Fruit fly (Drosophila melanogaster) whole organism, embryonic: ENCODE results near the gene CCDC53.

Experiments
- Antp ChIP-seq: fragments of 200-800 bp; sonication (Bioruptor generic); optimal IDR thresholded peaks from 3 replicates; lab custom pipeline; 2016; ENCODE audit warnings: missing biosample characterization, missing genetic modification characterization
- C15 ChIP-seq: fragments of 200-800 bp; sonication (Bioruptor generic); IDR thresholded peaks from 3 replicates; pipeline ENCODE4 v1.3.6; 2022; ENCODE audit warnings: missing biosample characterization, missing genetic modification characterization
- CG10147 ChIP-seq: fragments of 200-800 bp; sonication (Bioruptor generic); optimal IDR thresholded peaks from 2 replicates; lab custom pipeline; 2019; ENCODE audit warnings: missing biosample characterization, mild to moderate bottlenecking, missing genetic modification characterization, moderate library complexity
- CG10462 ChIP-seq: fragments of 200-800 bp; sonication (Bioruptor generic); optimal IDR thresholded peaks from 2 replicates; lab custom pipeline; 2016; ENCODE audit warnings: missing biosample characterization, missing genetic modification characterization
- CG10543 ChIP-seq: fragments of 200-800 bp; sonication (Bioruptor generic); optimal IDR thresholded peaks from 3 replicates; lab custom pipeline; 2017; ENCODE audit warnings: missing biosample characterization, mild to moderate bottlenecking, missing genetic modification characterization, moderate library complexity
- CG11093 ChIP-seq: fragments of 200-800 bp; sonication (Bioruptor generic); IDR thresholded peaks from 3 replicates; pipeline ENCODE4 v1.3.6; 2022; ENCODE audit warnings: missing biosample characterization, missing genetic modification characterization
- CG12744 ChIP-seq: fragments of 200-800 bp; sonication (Bioruptor generic); optimal IDR thresholded peaks from 2 replicates; lab custom pipeline; 2016; ENCODE audit warnings: missing biosample characterization, missing genetic modification characterization
- CG12769 ChIP-seq: fragments of 200-800 bp; sonication (Bioruptor generic); optimal IDR thresholded peaks from 2 replicates; lab custom pipeline; 2019; ENCODE audit warnings: missing biosample characterization, mild to moderate bottlenecking, missing genetic modification characterization, moderate library complexity
- CG14667 ChIP-seq: fragments of 200-800 bp; sonication (Bioruptor generic); IDR thresholded peaks from 2 replicates; pipeline ENCODE4 v1.3.6; 2022; ENCODE audit warnings: missing biosample characterization, missing genetic modification characterization
- CG15514 ChIP-seq: fragments of 200-800 bp; sonication (Bioruptor generic); optimal IDR thresholded peaks from 3 replicates; lab custom pipeline; 2017; ENCODE audit warnings: missing biosample characterization, missing genetic modification characterization, mild to moderate bottlenecking, moderate library complexity, missing genetic modification reagents
- CG16815 ChIP-seq: fragments of 200-800 bp; sonication (Bioruptor generic); optimal IDR thresholded peaks from 3 replicates; lab custom pipeline; 2017; ENCODE audit warnings: missing biosample characterization, mild to moderate bottlenecking, missing genetic modification characterization
- CG18011 ChIP-seq: fragments of 200-800 bp; sonication (Bioruptor generic); optimal IDR thresholded peaks from 2 replicates; lab custom pipeline; 2017; ENCODE audit warnings: missing biosample characterization, missing genetic modification characterization, mild to moderate bottlenecking, moderate library complexity, missing genotype
- CG1832 ChIP-seq: fragments of 200-800 bp; sonication (Bioruptor generic); optimal IDR thresholded peaks from 2 replicates; lab custom pipeline; 2017; ENCODE audit warnings: missing biosample characterization, mild to moderate bottlenecking, missing genetic modification characterization, inconsistent platforms
- CG33213 ChIP-seq: fragments of 200-800 bp; sonication (Bioruptor generic); optimal IDR thresholded peaks from 3 replicates; lab custom pipeline; 2016; ENCODE audit warnings: missing biosample characterization, missing genetic modification characterization
- CG4282 ChIP-seq: fragments of 200-800 bp; sonication (Bioruptor generic); optimal IDR thresholded peaks from 2 replicates; lab custom pipeline; 2016; ENCODE audit warnings: missing biosample characterization, missing genetic modification characterization
- CG5953 ChIP-seq: fragments of 200-800 bp; sonication (Bioruptor generic); IDR thresholded peaks from 2 replicates; pipeline ENCODE4 v1.3.6; 2022; ENCODE audit warnings: missing biosample characterization, missing genetic modification characterization
- CG6791 ChIP-seq: fragments of 200-800 bp; sonication (Bioruptor generic); IDR thresholded peaks from 3 replicates; pipeline ENCODE4 v1.3.6; 2022; ENCODE audit warnings: missing biosample characterization, missing genetic modification characterization; ENCODE audit not compliant: partially characterized antibody
- CG7928 ChIP-seq: fragments of 200-800 bp; sonication (Bioruptor generic); optimal IDR thresholded peaks from 2 replicates; lab custom pipeline; 2017; ENCODE audit warnings: missing biosample characterization, mild to moderate bottlenecking, missing genetic modification characterization
- CG8281 ChIP-seq: fragments of 200-800 bp; sonication (Bioruptor generic); optimal IDR thresholded peaks from 2 replicates; lab custom pipeline; 2018; ENCODE audit warnings: missing biosample characterization, mild to moderate bottlenecking, missing genetic modification characterization, moderate library complexity
- CG8290 ChIP-seq, 3 experiments: fragments of 200-800 bp; sonication (Bioruptor generic); optimal IDR thresholded peaks; 2 replicates each; lab custom pipeline; 2016 to 2019; ENCODE audit warnings: missing biosample characterization in 3 of 3, missing genetic modification characterization in 3 of 3, mild to moderate bottlenecking in 2 of 3, moderate library complexity in 1 of 3
- CG8388 ChIP-seq: fragments of 200-800 bp; sonication (Bioruptor generic); optimal IDR thresholded peaks from 2 replicates; lab custom pipeline; 2019; ENCODE audit warnings: missing biosample characterization, mild to moderate bottlenecking, missing genetic modification characterization, moderate library complexity
- CG9215 ChIP-seq: fragments of 200-800 bp; sonication (Bioruptor generic); IDR thresholded peaks from 2 replicates; pipeline ENCODE4 v1.3.6; 2022; ENCODE audit warnings: missing biosample characterization, missing genetic modification characterization
- CG9609 ChIP-seq: fragments of 200-800 bp; sonication (Bioruptor generic); optimal IDR thresholded peaks from 3 replicates; lab custom pipeline; 2016; ENCODE audit warnings: missing biosample characterization, missing genetic modification characterization
- CG9876 ChIP-seq: fragments of 200-800 bp; sonication (Bioruptor generic); optimal IDR thresholded peaks from 2 replicates; lab custom pipeline; 2016; ENCODE audit warnings: missing biosample characterization, missing genetic modification characterization
- Gug ChIP-seq: fragments of 200-800 bp; sonication (Bioruptor generic); IDR thresholded peaks from 4 replicates; pipeline ENCODE4 v1.3.6; 2022; ENCODE audit warnings: missing biosample characterization, missing genetic modification characterization
- H2.0 ChIP-seq: fragments of 200-800 bp; sonication (Bioruptor generic); IDR thresholded peaks from 2 replicates; pipeline ENCODE4 v1.3.6; 2022; ENCODE audit warnings: missing biosample characterization, missing genetic modification characterization
- HLH54F ChIP-seq: fragments of 200-800 bp; sonication (Bioruptor generic); optimal IDR thresholded peaks from 3 replicates; lab custom pipeline; 2016; ENCODE audit warnings: missing biosample characterization, missing genetic modification characterization
- Hand ChIP-seq: fragments of 200-800 bp; sonication (Bioruptor generic); optimal IDR thresholded peaks from 2 replicates; lab custom pipeline; 2017; ENCODE audit warnings: mild to moderate bottlenecking, missing biosample characterization, missing genetic modification reagents, missing genetic modification characterization
- Hr51 ChIP-seq, 2 experiments: fragments of 200-800 bp; sonication (Bioruptor generic); optimal IDR thresholded peaks; 2 replicates in 1 of 2; 3 replicates in 1 of 2; lab custom pipeline; 2016 to 2018; ENCODE audit warnings: missing biosample characterization in 2 of 2, missing genetic modification characterization in 2 of 2, mild to moderate bottlenecking in 1 of 2, moderate library complexity in 1 of 2
- Myb ChIP-seq: fragments of 200-800 bp; sonication (Bioruptor generic); optimal IDR thresholded peaks from 2 replicates; lab custom pipeline; 2016; ENCODE audit warnings: missing biosample characterization, missing genetic modification characterization
- Sry-δ ChIP-seq: fragments of 200-800 bp; sonication (Bioruptor generic); optimal IDR thresholded peaks from 2 replicates; lab custom pipeline; 2016; ENCODE audit warnings: missing biosample characterization, missing genetic modification characterization
- Vsx1 ChIP-seq: fragments of 200-800 bp; sonication (Bioruptor generic); optimal IDR thresholded peaks from 2 replicates; lab custom pipeline; 2017; ENCODE audit warnings: missing biosample characterization, mild to moderate bottlenecking, missing genetic modification characterization, missing genetic modification reagents
- Xrp1 ChIP-seq: fragments of 200-800 bp; sonication (Bioruptor generic); IDR thresholded peaks from 2 replicates; pipeline ENCODE4 v1.3.6; 2022; ENCODE audit warnings: missing biosample characterization, missing genetic modification characterization
- YL-1 ChIP-seq: fragments of 200-800 bp; sonication (Bioruptor generic); optimal IDR thresholded peaks from 3 replicates; lab custom pipeline; 2017; ENCODE audit warnings: missing biosample characterization, mild to moderate bottlenecking, missing genetic modification characterization
- al ChIP-seq: fragments of 200-800 bp; sonication (Bioruptor generic); IDR thresholded peaks from 2 replicates; pipeline ENCODE4 v1.3.6; 2022; ENCODE audit warnings: missing biosample characterization, missing genetic modification characterization
- bowl ChIP-seq: fragments of 200-800 bp; sonication (Bioruptor generic); IDR thresholded peaks from 2 replicates; pipeline ENCODE4 v1.3.6; 2022; ENCODE audit warnings: missing biosample characterization, missing genetic modification characterization
- br ChIP-seq: fragments of >200 bp; optimal IDR thresholded peaks from 2 replicates; lab custom pipeline; 2017
- corto ChIP-seq: fragments of 200-800 bp; sonication (Bioruptor generic); optimal IDR thresholded peaks from 2 replicates; lab custom pipeline; 2016; ENCODE audit warnings: missing biosample characterization, mild to moderate bottlenecking, missing genetic modification characterization, moderate library complexity
- crol ChIP-seq: fragments of 200-800 bp; sonication (Bioruptor generic); IDR thresholded peaks from 2 replicates; pipeline ENCODE4 v1.3.6; 2022; ENCODE audit warnings: missing biosample characterization, missing genetic modification characterization
- hbn ChIP-seq: fragments of 200-800 bp; sonication (Bioruptor generic); IDR thresholded peaks from 2 replicates; pipeline ENCODE4 v1.3.6; 2022; ENCODE audit warnings: missing biosample characterization, missing genetic modification characterization; ENCODE audit not compliant: partially characterized antibody
- jigr1 ChIP-seq: fragments of 200-800 bp; sonication (Bioruptor generic); IDR thresholded peaks from 3 replicates; pipeline ENCODE4 v1.3.6; 2022; ENCODE audit warnings: missing biosample characterization, missing genetic modification characterization
- kni ChIP-seq: fragments of 200-800 bp; sonication (Bioruptor generic); optimal IDR thresholded peaks from 3 replicates; lab custom pipeline; 2017; ENCODE audit warnings: mild to moderate bottlenecking, missing biosample characterization, missing genetic modification reagents, missing genetic modification characterization
- mirr ChIP-seq: fragments of 200-800 bp; sonication (Bioruptor generic); optimal IDR thresholded peaks from 3 replicates; lab custom pipeline; 2018; ENCODE audit warnings: missing biosample characterization, mild to moderate bottlenecking, missing genetic modification characterization
- mld ChIP-seq: fragments of 200-800 bp; sonication (Bioruptor generic); IDR thresholded peaks from 3 replicates; pipeline ENCODE4 v1.3.6; 2022; ENCODE audit warnings: missing biosample characterization, missing genetic modification characterization; ENCODE audit not compliant: partially characterized antibody
- nmo ChIP-seq: fragments of 200-800 bp; sonication (Bioruptor generic); optimal IDR thresholded peaks from 2 replicates; lab custom pipeline; 2018; ENCODE audit warnings: missing biosample characterization, mild to moderate bottlenecking, missing genetic modification characterization, moderate library complexity
- row ChIP-seq: fragments of 200-800 bp; sonication (Bioruptor generic); IDR thresholded peaks from 3 replicates; pipeline ENCODE4 v1.3.6; 2022; ENCODE audit warnings: missing biosample characterization, missing genetic modification characterization
- slp2 ChIP-seq: fragments of 200-800 bp; sonication (Bioruptor generic); optimal IDR thresholded peaks from 2 replicates; lab custom pipeline; 2016; ENCODE audit warnings: missing biosample characterization, missing genetic modification characterization
- tap ChIP-seq: fragments of 200-800 bp; optimal IDR thresholded peaks from 3 replicates; lab custom pipeline; 2019; ENCODE audit warnings: missing biosample characterization, mild to moderate bottlenecking, missing genetic modification characterization, moderate library complexity
- tna ChIP-seq: fragments of 200-800 bp; sonication (Bioruptor generic); IDR thresholded peaks from 2 replicates; pipeline ENCODE4 v1.3.6; 2022; ENCODE audit warnings: missing biosample characterization, missing genetic modification characterization; ENCODE audit not compliant: partially characterized antibody

CCDC53 gene

DNA sequence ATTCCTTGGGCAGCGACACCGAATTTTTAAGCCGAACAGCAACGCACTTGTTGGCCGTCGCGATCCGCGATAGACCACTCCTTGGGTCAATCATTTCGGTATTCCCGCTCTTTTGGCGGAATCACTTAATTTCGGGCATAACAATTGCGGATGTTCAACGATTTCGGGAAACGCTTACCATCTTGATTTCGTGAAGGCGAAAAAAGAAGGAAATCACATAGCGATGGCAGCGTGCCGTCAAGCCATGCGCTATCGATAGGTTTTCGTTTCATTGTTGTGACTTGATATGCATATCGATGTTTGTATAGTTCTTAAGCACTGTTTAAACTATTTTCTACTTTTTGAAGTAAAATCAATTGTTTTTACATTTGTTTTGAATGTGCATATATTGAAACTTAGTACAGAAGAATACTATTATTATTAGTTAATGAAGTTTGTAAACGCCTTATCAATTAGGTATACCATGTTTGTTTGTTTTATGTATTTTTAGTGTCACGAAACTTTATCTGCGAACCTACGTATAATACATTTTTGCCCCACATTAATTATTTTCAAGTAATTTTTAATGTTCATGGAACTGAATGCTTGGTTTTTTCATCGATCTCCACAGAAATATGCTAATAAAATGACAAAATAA is 1.9 kb downstream of the CCDC53 start, which contains the start of gene RpL36A:
Gene RpL36A (minus strand): TSS at position 265 of the 637 bp plus-strand sequence.
- TF ChIP-seq hbn (GFP tag; lab: Robert Waterston, UW), result peak; percentile 74
- no peak for TF ChIP-seq CG33213 (GFP tag; lab: Kevin White, UChicago)
- no peak for TF ChIP-seq CG11093 (GFP tag; lab: Robert Waterston, UW)
- TF ChIP-seq CG8290 (GFP tag; optimal IDR thresholded peaks at IDR 0.05; lab: Kevin White, UChicago), result no peak
- no peak for TF ChIP-seq CG8290 (tag; optimal IDR thresholded peaks at IDR 0.05; lab: Kevin White, UChicago)
- 0 out of 2 replicates have a peak, but pooled peaks have one; percentile 23 for TF ChIP-seq al (GFP tag; lab: Robert Waterston, UW)
- TF ChIP-seq CG8281 (tag; lab: Kevin White, UChicago), result no peak
- TF ChIP-seq row (GFP tag; lab: Robert Waterston, UW), result peak; percentile 74
- TF ChIP-seq Hand, result peak; percentile 57
- TF ChIP-seq slp2 (GFP tag; lab: Kevin White, UChicago), result peak; percentile 33
- TF ChIP-seq CG12769 (tag; lab: Kevin White, UChicago), result no peak
- TF ChIP-seq br, result no peak
- no peak for TF ChIP-seq jigr1 (GFP tag; lab: Robert Waterston, UW)
- no peak for TF ChIP-seq crol (GFP tag; lab: Robert Waterston, UW)
- TF ChIP-seq CG16815 (GFP tag; lab: Kevin White, UChicago), result no peak
- peak; percentile 12; the same call in 1 of the 2 replicates for TF ChIP-seq Xrp1
- TF ChIP-seq CG9876, result peak; percentile 71
- TF ChIP-seq tna, result peak; percentile 76
- TF ChIP-seq CG10543, result peak; percentile 58
- no peak for TF ChIP-seq Myb
- no peak for TF ChIP-seq Vsx1
- TF ChIP-seq C15 (GFP tag; lab: Robert Waterston, UW), result 0 out of 3 replicates have a peak, but pooled peaks have one; percentile 11
- TF ChIP-seq kni (GFP tag; lab: Kevin White, UChicago), result no peak
- TF ChIP-seq YL-1 (GFP tag; lab: Kevin White, UChicago), result peak; percentile 91
- TF ChIP-seq CG10462 (GFP tag; lab: Kevin White, UChicago), result no peak
- TF ChIP-seq HLH54F (GFP tag; lab: Kevin White, UChicago), result peak; percentile 31
- no peak for TF ChIP-seq CG1832 (GFP tag; lab: Kevin White, UChicago)
- TF ChIP-seq CG9215 (GFP tag; lab: Robert Waterston, UW), result no peak
- TF ChIP-seq CG5953 (GFP tag; lab: Robert Waterston, UW), result no peak; the same call in 1 of the 2 replicates
- peak; percentile 52 for TF ChIP-seq CG15514
- TF ChIP-seq Antp (GFP tag; lab: Kevin White, UChicago), result no peak
- peak; percentile 94 for TF ChIP-seq Sry-δ (GFP tag; lab: Kevin White, UChicago)
- TF ChIP-seq CG9609 (GFP tag; lab: Kevin White, UChicago), result peak; percentile 44
- TF ChIP-seq tap, result no peak
- peak; percentile 30 for TF ChIP-seq CG8388 (GFP tag; lab: Kevin White, UChicago)
- peak; percentile 96 for TF ChIP-seq CG6791 (GFP tag; lab: Robert Waterston, UW)
- no peak for TF ChIP-seq Gug
- peak; percentile 79 for TF ChIP-seq mirr (GFP tag; lab: Kevin White, UChicago)
- peak; percentile 46 for TF ChIP-seq CG12744 (GFP tag; lab: Kevin White, UChicago)
- peak; percentile 45 for TF ChIP-seq CG18011 (GFP tag; lab: Kevin White, UChicago)
- no peak; the same call in 1 of the 2 replicates for TF ChIP-seq H2.0 (GFP tag; lab: Robert Waterston, UW)
- TF ChIP-seq CG4282, result peak; percentile 60
- 0 out of 2 replicates have a peak, but pooled peaks have one; percentile 20 for TF ChIP-seq bowl (GFP tag; lab: Robert Waterston, UW)
- TF ChIP-seq CG14667 (GFP tag; lab: Robert Waterston, UW), result no peak
- TF ChIP-seq nmo (GFP tag; lab: Kevin White, UChicago), result peak; percentile 47
- no peak for TF ChIP-seq corto
- peak; percentile 83; the same call in 2 of the 3 replicates for TF ChIP-seq mld (GFP tag; lab: Robert Waterston, UW)
- no peak for TF ChIP-seq CG10147 (GFP tag; lab: Kevin White, UChicago)
- TF ChIP-seq Hr51 (GFP tag; optimal IDR thresholded peaks at IDR 0.05; lab: Kevin White, UChicago), result peak; percentile 29 to 47
- TF ChIP-seq CG7928 (GFP tag; lab: Kevin White, UChicago), result no peak
